Fruit fly (Drosophila melanogaster): ENCODE results near the gene Ets65A.

Gene Ets65A

DNA sequence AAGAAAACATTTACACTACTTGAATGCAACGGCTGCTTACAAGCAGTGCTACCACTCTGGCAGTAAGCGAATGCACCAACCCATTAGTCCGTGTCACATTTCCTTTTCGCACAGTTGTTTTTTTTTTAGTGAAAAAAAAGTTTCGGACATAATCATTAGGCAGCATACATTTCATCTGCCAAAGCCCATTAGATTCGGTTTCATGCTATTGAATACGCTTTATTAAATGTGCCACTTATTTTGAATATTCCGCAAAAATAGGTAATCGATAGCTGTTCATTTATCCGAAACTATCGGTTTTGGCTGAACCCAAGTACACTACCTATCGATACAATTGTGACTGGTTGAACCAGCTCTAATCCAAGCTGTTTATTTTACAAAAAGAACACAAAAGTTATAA lies 42.6 kb upstream of the Ets65A start, which contains the start of gene tant (continued):
- no peak for TF ChIP-seq CG18599 (GFP tag; optimal IDR thresholded peaks at IDR 0.05)
- TF ChIP-seq sim (GFP tag; IDR thresholded peaks at IDR 0.05) = no peak
- TF ChIP-seq Spps (tag; optimal IDR thresholded peaks at IDR 0.05) = no peak
- no peak for TF ChIP-seq CG30431 (GFP tag; optimal IDR thresholded peaks at IDR 0.05)
- peak; percentile 79 for TF ChIP-seq mld (GFP tag; IDR thresholded peaks at IDR 0.05; ENCODE audit: partially characterized antibody)
- no peak for TF ChIP-seq fd64A (GFP tag; optimal IDR thresholded peaks at IDR 0.05)
- peak; percentile 15 for TF ChIP-seq Dad (GFP tag; optimal IDR thresholded peaks at IDR 0.05)
- no peak for TF ChIP-seq CG10274 (GFP tag; optimal IDR thresholded peaks at IDR 0.05)
- no peak for TF ChIP-seq slp2 (GFP tag; optimal IDR thresholded peaks at IDR 0.05)
- TF ChIP-seq seq (GFP tag; IDR thresholded peaks at IDR 0.05) = no peak
- TF ChIP-seq E2f2 (GFP tag; IDR thresholded peaks at IDR 0.05) = peak; percentile 84
- no peak for TF ChIP-seq Six4 (GFP tag; optimal IDR thresholded peaks at IDR 0.05)
- no peak for TF ChIP-seq CG3847 (GFP tag; IDR thresholded peaks at IDR 0.05)
- peak; percentile 85 for TF ChIP-seq bbx (GFP tag; IDR thresholded peaks at IDR 0.05; ENCODE audit: partially characterized antibody)
- no peak for TF ChIP-seq CG10654 (GFP tag; optimal IDR thresholded peaks at IDR 0.05)
- peak in 1 of 2 experiments; percentile 13 for TF ChIP-seq chif (GFP tag; optimal IDR thresholded peaks at IDR 0.05)
- peak; percentile 8 for TF ChIP-seq bcd (GFP tag; optimal IDR thresholded peaks at IDR 0.05)
- TF ChIP-seq TFAM (GFP tag; optimal IDR thresholded peaks at IDR 0.05) = no peak
- peak; percentile 36 for TF ChIP-seq CG8290 (GFP tag; optimal IDR thresholded peaks at IDR 0.05)
- no peak for TF ChIP-seq CG8290 (tag; optimal IDR thresholded peaks at IDR 0.05)
- no peak for TF ChIP-seq CG12744 (GFP tag; optimal IDR thresholded peaks at IDR 0.05)
- no peak for TF ChIP-seq CG10959 (GFP tag; IDR thresholded peaks at IDR 0.05)
- peak; percentile 89 for TF ChIP-seq Doc3 (GFP tag; IDR thresholded peaks at IDR 0.05; ENCODE audit: partially characterized antibody)
- no peak for TF ChIP-seq Nf-YA (GFP tag; IDR thresholded peaks at IDR 0.05)
- TF ChIP-seq disco-r (GFP tag; optimal IDR thresholded peaks at IDR 0.05) = no peak
- peak; percentile 90 for TF ChIP-seq CG6791 (GFP tag; IDR thresholded peaks at IDR 0.05; ENCODE audit: partially characterized antibody)
- TF ChIP-seq ara (GFP tag; IDR thresholded peaks at IDR 0.05) = no peak
- TF ChIP-seq Hr78 (GFP tag; optimal IDR thresholded peaks at IDR 0.05) = no peak
- TF ChIP-seq Dip2 (GFP tag; IDR thresholded peaks at IDR 0.05) = no peak
- TF ChIP-seq CG12219 (GFP tag; optimal IDR thresholded peaks at IDR 0.05) = no peak
- no peak for TF ChIP-seq CG1832 (GFP tag; optimal IDR thresholded peaks at IDR 0.05)
- TF ChIP-seq MESR4 (GFP tag; optimal IDR thresholded peaks at IDR 0.05) = no peak
- TF ChIP-seq chinmo (GFP tag; IDR thresholded peaks at IDR 0.05; ENCODE audit: partially characterized antibody) = peak; percentile 24; the same call in 1 of the 4 replicates
- TF ChIP-seq Sox102F (GFP tag; optimal IDR thresholded peaks at IDR 0.05) = no peak
- TF ChIP-seq CG13894 (tag; optimal IDR thresholded peaks at IDR 0.05) = no peak
- TF ChIP-seq CG10267 (tag; optimal IDR thresholded peaks at IDR 0.05) = peak; percentile 50
- TF ChIP-seq CG4424 (GFP tag; optimal IDR thresholded peaks at IDR 0.05) = no peak
- TF ChIP-seq Dref (GFP tag; IDR thresholded peaks at IDR 0.05) = peak; percentile 84
- no peak for TF ChIP-seq bab2 (GFP tag; optimal IDR thresholded peaks at IDR 0.05)
- no peak for TF ChIP-seq CG9817 (tag; optimal IDR thresholded peaks at IDR 0.05)
- no peak for TF ChIP-seq chn (GFP tag; optimal IDR thresholded peaks at IDR 0.05)
- TF ChIP-seq CG11723 (GFP tag; optimal IDR thresholded peaks at IDR 0.05) = no peak
- TF ChIP-seq Hand (GFP tag; optimal IDR thresholded peaks at IDR 0.05) = no peak
- no peak for TF ChIP-seq YL-1 (GFP tag; optimal IDR thresholded peaks at IDR 0.05)
- TF ChIP-seq maf-S (GFP tag; optimal IDR thresholded peaks at IDR 0.05) = no peak
- no peak for TF ChIP-seq ro (GFP tag; IDR thresholded peaks at IDR 0.05)
- no peak for TF ChIP-seq kay (GFP tag; optimal IDR thresholded peaks at IDR 0.05)
- TF ChIP-seq sisA (GFP tag; IDR thresholded peaks at IDR 0.05) = no peak
- TF ChIP-seq gt (GFP tag; IDR thresholded peaks at IDR 0.05) = no peak
- TF ChIP-seq CG3281 (GFP tag; optimal IDR thresholded peaks at IDR 0.05) = no peak
- no peak for TF ChIP-seq Hr39 (optimal IDR thresholded peaks at IDR 0.05)
- no peak for TF ChIP-seq dysf (GFP tag; IDR thresholded peaks at IDR 0.05)
- no peak for TF ChIP-seq CG4404 (GFP tag; IDR thresholded peaks at IDR 0.05)
